Worm (Caenorhabditis elegans): ENCODE results near the gene pwp-1.

The pwp-1 gene

ce11 chrIV:13240842-13241143 is 4.4 kb upstream of the pwp-1 start, which contains the start of gene lin-54:
lin-54 (plus strand) TSS chrIV:13241044.
- no peak for TF ChIP-seq lsy-2 (tag; optimal IDR thresholded peaks at IDR 0.05)
- TF ChIP-seq lin-13 (GFP tag; optimal IDR thresholded peaks at IDR 0.05) = no peak
- no peak for TF ChIP-seq blmp-1 (tag; optimal IDR thresholded peaks at IDR 0.05; ENCODE audit: insufficient read depth)
- no peak for TF ChIP-seq egl-27 (tag; optimal IDR thresholded peaks at IDR 0.05)
- TF ChIP-seq mab-5 (tag; optimal IDR thresholded peaks at IDR 0.05) = no peak
- no peak for TF ChIP-seq sma-9 (GFP tag; optimal IDR thresholded peaks at IDR 0.05)
- TF ChIP-seq sma-9 (tag; optimal IDR thresholded peaks at IDR 0.05) = no peak
- no peak for TF ChIP-seq elt-3 (tag; optimal IDR thresholded peaks at IDR 0.05)
- no peak for TF ChIP-seq lin-11 (tag; optimal IDR thresholded peaks at IDR 0.05)
- no peak for TF ChIP-seq aly-2 (tag; optimal IDR thresholded peaks at IDR 0.05)
- no peak for TF ChIP-seq nhr-237 (tag; optimal IDR thresholded peaks at IDR 0.05)
- no peak for TF ChIP-seq unc-55 (GFP tag; optimal IDR thresholded peaks at IDR 0.05)
- no peak for TF ChIP-seq dmd-4 (tag; optimal IDR thresholded peaks at IDR 0.05)
- no peak for TF ChIP-seq ZK546.5 (tag; optimal IDR thresholded peaks at IDR 0.05)
- no peak for TF ChIP-seq Y55F3AM.14 (GFP tag; optimal IDR thresholded peaks at IDR 0.05)

- TF ChIP-seq C34F6.9 (tag; optimal IDR thresholded peaks at IDR 0.05) (peak; percentile 99), nhr-23 (tag; optimal IDR thresholded peaks at IDR 0.05) (no peak), nhr-21 (tag; optimal IDR thresholded peaks at IDR 0.05) (peak; percentile 99), unc-62 (GFP tag; optimal IDR thresholded peaks at IDR 0.05) (peak; percentile 78), peb-1 (tag; optimal IDR thresholded peaks at IDR 0.05) (no peak), crh-2 (tag; optimal IDR thresholded peaks at IDR 0.05) (peak; percentile 99), skn-1 (tag; optimal IDR thresholded peaks at IDR 0.05) (peak; percentile 88), elt-3 (tag; optimal IDR thresholded peaks at IDR 0.05) (no peak), lsy-2 (tag; optimal IDR thresholded peaks at IDR 0.05) (peak; percentile 95 to 98), aly-2 (tag; optimal IDR thresholded peaks at IDR 0.05) (no peak), mdl-1 (tag; optimal IDR thresholded peaks at IDR 0.05) (peak; percentile 36 to 84), F13H6.1 (tag; optimal IDR thresholded peaks at IDR 0.05) (peak; percentile 97), mab-5 (tag; optimal IDR thresholded peaks at IDR 0.05) (peak; percentile 97), Y55F3AM.14 (GFP tag; optimal IDR thresholded peaks at IDR 0.05) (peak; percentile 97), egl-27 (tag; optimal IDR thresholded peaks at IDR 0.05) (peak; percentile 98), alr-1 (tag; optimal IDR thresholded peaks at IDR 0.05) (peak; percentile 2), nhr-237 (tag; optimal IDR thresholded peaks at IDR 0.05) (peak; percentile 89), fos-1 (tag; optimal IDR thresholded peaks at IDR 0.05) (peak; percentile 97), mbf-1 (tag; optimal IDR thresholded peaks at IDR 0.05) (peak; percentile 46), lin-39 (tag; optimal IDR thresholded peaks at IDR 0.05) (peak; percentile 83), blmp-1 (tag; optimal IDR thresholded peaks at IDR 0.05; ENCODE audit: insufficient read depth) (peak; percentile 95), sma-9 (GFP tag; optimal IDR thresholded peaks at IDR 0.05) (peak; percentile 97), sma-9 (tag; optimal IDR thresholded peaks at IDR 0.05) (no peak), ztf-11 (tag; optimal IDR thresholded peaks at IDR 0.05) (peak; percentile 65), sem-4 (tag; optimal IDR thresholded peaks at IDR 0.05) (peak; percentile 98), dmd-4 (tag; optimal IDR thresholded peaks at IDR 0.05) (peak; percentile 59), nhr-11 (tag; optimal IDR thresholded peaks at IDR 0.05) (no peak), ama-1 (optimal IDR thresholded peaks at IDR 0.05) (peak; percentile 89), elt-1 (tag; optimal IDR thresholded peaks at IDR 0.05) (peak; percentile 23), nhr-6 (tag; optimal IDR thresholded peaks at IDR 0.05) (peak; percentile 97), nhr-77 (tag; optimal IDR thresholded peaks at IDR 0.05) (peak; percentile 85), sma-3 (GFP tag; optimal IDR thresholded peaks at IDR 0.05) (peak; percentile 99), gmeb-1 (tag; optimal IDR thresholded peaks at IDR 0.05) (peak; percentile 98), unc-39 (tag; optimal IDR thresholded peaks at IDR 0.05) (peak; percentile 65), nhr-129 (tag; optimal IDR thresholded peaks at IDR 0.05) (peak; percentile 100), ceh-82 (tag; optimal IDR thresholded peaks at IDR 0.05) (peak; percentile 85), ZK546.5 (tag; optimal IDR thresholded peaks at IDR 0.05) (peak; percentile 90), nhr-12 (tag; optimal IDR thresholded peaks at IDR 0.05) (peak; percentile 73), unc-55 (GFP tag; optimal IDR thresholded peaks at IDR 0.05) (peak; percentile 100), ceh-16 (tag; optimal IDR thresholded peaks at IDR 0.05) (peak; percentile 96), ztf-1 (GFP tag; conservative IDR thresholded peaks at IDR 0.05) (0 out of 2 replicates have a peak, but pooled peaks have one; percentile 84), lin-13 (GFP tag; optimal IDR thresholded peaks at IDR 0.05) (peak; percentile 98), snpc-4 (tag; optimal IDR thresholded peaks at IDR 0.05) (peak; percentile 91), nhr-10 (tag; optimal IDR thresholded peaks at IDR 0.05) (peak; percentile 89), R02D3.7 (tag; optimal IDR thresholded peaks at IDR 0.05) (peak; percentile 76), nhr-25 (tag; optimal IDR thresholded peaks at IDR 0.05) (peak; percentile 99), zag-1 (tag; optimal IDR thresholded peaks at IDR 0.05) (peak; percentile 96), lin-11 (tag; optimal IDR thresholded peaks at IDR 0.05) (peak; percentile 99), ztf-4 (tag; optimal IDR thresholded peaks at IDR 0.05) (peak; percentile 99)
These were observed 3.9 kb upstream of the pwp-1 start, which contains the start of gene rpl-12 for ce11 chrIV:13240078-13240841. rpl-12 (minus strand) TSS chrIV:13240651.

Measured in whole organism, L2 larva.